Worm (Caenorhabditis elegans) whole organism, L3 larva: ENCODE results near the gene cyk-3.
A peak's percentile ranks its signal among the peaks of the same experiment; 100 is the strongest.

Experiments
- R02D3.7 ChIP-seq: fragments of 150-350 bp; optimal IDR thresholded peaks from 2 replicates; lab custom pipeline; 2014; ENCODE audit warnings: missing biosample characterization, missing genetic modification characterization
- aly-2 ChIP-seq: fragments of 150-350 bp; optimal IDR thresholded peaks from 2 replicates; lab custom pipeline; 2014; ENCODE audit warnings: missing biosample characterization, missing genetic modification characterization
- ama-1 ChIP-seq: fragments of 150-350 bp; optimal IDR thresholded peaks from 2 replicates; lab custom pipeline; 2018
- ceh-16 ChIP-seq: sonication (generic microtip); optimal IDR thresholded peaks from 2 replicates; lab custom pipeline; 2017; ENCODE audit warnings: missing biosample characterization, missing genetic modification characterization
- ceh-28 ChIP-seq: fragments of 150-350 bp; optimal IDR thresholded peaks from 2 replicates; lab custom pipeline; 2014; ENCODE audit warnings: missing biosample characterization, missing genetic modification reagents, missing genetic modification characterization
- ceh-82 ChIP-seq: fragments of 150-350 bp; optimal IDR thresholded peaks from 2 replicates; lab custom pipeline; 2014; ENCODE audit warnings: missing biosample characterization, missing genetic modification characterization
- ceh-9 ChIP-seq: sonication (generic microtip); optimal IDR thresholded peaks from 2 replicates; lab custom pipeline; 2018; ENCODE audit warnings: missing biosample characterization, missing genetic modification characterization
- daf-12 ChIP-seq: fragments of 150-350 bp; optimal IDR thresholded peaks from 2 replicates; lab custom pipeline; 2014; ENCODE audit warnings: missing biosample characterization, missing genetic modification reagents, missing genetic modification characterization
- egl-5 ChIP-seq: fragments of 150-350 bp; optimal IDR thresholded peaks from 2 replicates; lab custom pipeline; 2017; ENCODE audit warnings: missing biosample characterization, missing genetic modification reagents, missing genetic modification characterization, inconsistent platforms
- elt-1 ChIP-seq: fragments of 150-350 bp; optimal IDR thresholded peaks from 2 replicates; lab custom pipeline; 2014; ENCODE audit warnings: missing biosample characterization, missing genetic modification characterization
- elt-2 ChIP-seq: sonication (generic microtip); optimal IDR thresholded peaks from 2 replicates; lab custom pipeline; 2016; ENCODE audit warnings: missing genetic modification reagents, mild to moderate bottlenecking, missing genetic modification characterization, missing compliant biosample characterization
- elt-3 ChIP-seq, 3 experiments: fragments of 150-350 bp in 1 of 3; sonication (generic microtip) in 2 of 3; optimal IDR thresholded peaks; 2 replicates in 2 of 3; 4 replicates in 1 of 3; lab custom pipeline; 2014 to 2017; ENCODE audit warnings: missing biosample characterization in 3 of 3, missing genetic modification characterization in 3 of 3
- fkh-2 ChIP-seq: fragments of 150-350 bp; optimal IDR thresholded peaks from 2 replicates; lab custom pipeline; 2014; ENCODE audit warnings: missing biosample characterization, missing genetic modification reagents, missing genetic modification characterization
- fos-1 ChIP-seq: fragments of 150-350 bp; optimal IDR thresholded peaks from 2 replicates; lab custom pipeline; 2014; ENCODE audit warnings: missing biosample characterization, missing genetic modification characterization
- hmg-11 ChIP-seq: sonication (generic microtip); optimal IDR thresholded peaks from 2 replicates; lab custom pipeline; 2016; ENCODE audit warnings: missing genetic modification characterization, missing compliant biosample characterization
- lin-15B ChIP-seq: fragments of 150-350 bp; optimal IDR thresholded peaks from 2 replicates; lab custom pipeline; 2014; ENCODE audit warnings: missing biosample characterization, missing genetic modification characterization
- lin-39 ChIP-seq: fragments of 150-350 bp; optimal IDR thresholded peaks from 2 replicates; lab custom pipeline; 2018; ENCODE audit warnings: missing biosample characterization, missing genetic modification reagents, missing genetic modification characterization
- mdl-1 ChIP-seq: fragments of 150-350 bp; optimal IDR thresholded peaks from 2 replicates; lab custom pipeline; 2014; ENCODE audit warnings: missing biosample characterization, missing genetic modification characterization
- mml-1 ChIP-seq: fragments of 150-350 bp; sonication (generic microtip); optimal IDR thresholded peaks from 3 replicates; lab custom pipeline; 2014; ENCODE audit warnings: missing biosample characterization, missing genetic modification characterization
- nhr-12 ChIP-seq: fragments of 150-350 bp; optimal IDR thresholded peaks from 2 replicates; lab custom pipeline; 2014; ENCODE audit warnings: missing biosample characterization, missing genetic modification characterization
- nhr-23 ChIP-seq: fragments of 150-350 bp; optimal IDR thresholded peaks from 2 replicates; lab custom pipeline; 2014; ENCODE audit warnings: missing biosample characterization, missing genetic modification reagents, missing genetic modification characterization
- nhr-237 ChIP-seq: fragments of 150-350 bp; optimal IDR thresholded peaks from 2 replicates; lab custom pipeline; 2014; ENCODE audit warnings: missing biosample characterization, missing genetic modification characterization
- nhr-25 ChIP-seq: sonication (generic microtip); optimal IDR thresholded peaks from 2 replicates; lab custom pipeline; 2017; ENCODE audit warnings: missing biosample characterization, missing genetic modification characterization
- nhr-67 ChIP-seq: fragments of 150-350 bp; optimal IDR thresholded peaks from 2 replicates; lab custom pipeline; 2014; ENCODE audit warnings: missing biosample characterization, missing genetic modification characterization
- nhr-76 ChIP-seq: fragments of 150-350 bp; sonication (generic microtip); optimal IDR thresholded peaks from 5 replicates; lab custom pipeline; 2014; ENCODE audit warnings: missing biosample characterization, missing genetic modification characterization
- nhr-77 ChIP-seq: fragments of 150-350 bp; optimal IDR thresholded peaks from 2 replicates; lab custom pipeline; 2014; ENCODE audit warnings: missing biosample characterization, missing genetic modification characterization
- pha-4 ChIP-seq: fragments of 150-350 bp; optimal IDR thresholded peaks from 2 replicates; lab custom pipeline; 2014; ENCODE audit warnings: missing biosample characterization, missing genetic modification reagents, missing genetic modification characterization
- skn-1 ChIP-seq: fragments of 150-350 bp; optimal IDR thresholded peaks from 2 replicates; lab custom pipeline; 2014; ENCODE audit warnings: missing biosample characterization, missing genetic modification characterization
- snpc-4 ChIP-seq: fragments of 150-350 bp; optimal IDR thresholded peaks from 2 replicates; lab custom pipeline; 2014; ENCODE audit warnings: missing biosample characterization, missing genetic modification characterization
- tbx-2 ChIP-seq: sonication (generic microtip); optimal IDR thresholded peaks from 2 replicates; lab custom pipeline; 2016; ENCODE audit warnings: mild to moderate bottlenecking, missing genetic modification characterization, missing compliant biosample characterization
- unc-39 ChIP-seq: sonication (generic microtip); optimal IDR thresholded peaks from 4 replicates; lab custom pipeline; 2017; ENCODE audit warnings: missing biosample characterization, missing genetic modification characterization
- unc-62 ChIP-seq: fragments of 150-350 bp; sonication (generic microtip); optimal IDR thresholded peaks from 4 replicates; lab custom pipeline; 2014; ENCODE audit warnings: missing biosample characterization, missing genetic modification reagents, missing genetic modification characterization
- zag-1 ChIP-seq: fragments of 150-350 bp; optimal IDR thresholded peaks from 2 replicates; lab custom pipeline; 2014; ENCODE audit warnings: missing biosample characterization, missing genetic modification characterization
- ztf-4 ChIP-seq: fragments of 150-350 bp; optimal IDR thresholded peaks from 2 replicates; lab custom pipeline; 2014; ENCODE audit warnings: missing biosample characterization, missing genetic modification characterization

Gene cyk-3

ce11 chrIII:6019512-6020209, at the start of gene cyk-3, which contains the start of gene npp-10:
cyk-3 (plus strand) TSS chrIII:6020159.
npp-10 (minus strand) TSS chrIII:6019562.
- TF ChIP-seq mdl-1 (tag; lab: Kevin White, UChicago) (no peak), zag-1 (no peak), nhr-237 (tag; lab: Kevin White, UChicago) (no peak), nhr-23 (tag; lab: Kevin White, UChicago) (peak; percentile 35), fos-1 (tag; lab: Kevin White, UChicago) (no peak), elt-2 (tag; lab: Kevin White, UChicago) (no peak), hmg-11 (no peak), pha-4 (tag; lab: Kevin White, UChicago) (no peak), nhr-12 (no peak), lin-39 (peak; percentile 32), nhr-77 (no peak), unc-39 (tag; lab: Kevin White, UChicago) (no peak), R02D3.7 (tag; lab: Kevin White, UChicago) (no peak), lin-15B (tag; lab: Kevin White, UChicago) (peak; percentile 69), nhr-76 (no peak), mml-1 (tag; lab: Kevin White, UChicago) (no peak), ztf-4 (tag; lab: Kevin White, UChicago) (no peak), egl-5 (tag; lab: Kevin White, UChicago) (peak; percentile 2)

ce11 chrIII:5975005-5975730, 44.8 kb upstream of the cyk-3 start, which contains the start of gene mlp-1:
mlp-1 (minus strand) TSS chrIII:5975055.
- TF ChIP-seq nhr-12, result no peak
- TF ChIP-seq mml-1 (tag; lab: Kevin White, UChicago), result no peak
- no peak for TF ChIP-seq ama-1
- no peak for TF ChIP-seq aly-2 (tag; lab: Kevin White, UChicago)
- TF ChIP-seq ceh-16 (tag; lab: Kevin White, UChicago), result no peak
- TF ChIP-seq tbx-2 (tag; lab: Kevin White, UChicago), result no peak
- TF ChIP-seq mdl-1 (tag; lab: Kevin White, UChicago), result no peak
- TF ChIP-seq snpc-4 (tag; lab: Kevin White, UChicago), result no peak
- TF ChIP-seq unc-39 (tag; lab: Kevin White, UChicago), result no peak
- TF ChIP-seq elt-3 (tag; optimal IDR thresholded peaks at IDR 0.05; lab: Kevin White, UChicago), result no peak
- no peak for TF ChIP-seq fkh-2 (tag; lab: Kevin White, UChicago)
- no peak for TF ChIP-seq lin-39
- no peak for TF ChIP-seq nhr-76
- TF ChIP-seq fos-1 (tag; lab: Kevin White, UChicago), result no peak

- TF ChIP-seq zag-1 (no peak), nhr-25 (tag; lab: Kevin White, UChicago) (no peak), elt-2 (tag; lab: Kevin White, UChicago) (no peak), ceh-82 (tag; lab: Kevin White, UChicago) (no peak), elt-1 (tag; lab: Kevin White, UChicago) (no peak), skn-1 (tag; lab: Kevin White, UChicago) (no peak), nhr-77 (no peak), nhr-237 (tag; lab: Kevin White, UChicago) (no peak), unc-62 (GFP tag; lab: Kevin White, UChicago) (no peak), tbx-2 (tag; lab: Kevin White, UChicago) (no peak), ceh-28 (tag; lab: Kevin White, UChicago) (no peak), daf-12 (tag; lab: Kevin White, UChicago) (no peak), mml-1 (tag; lab: Kevin White, UChicago) (no peak), ceh-9 (tag; lab: Kevin White, UChicago) (no peak), nhr-67 (tag; lab: Kevin White, UChicago) (no peak), pha-4 (tag; lab: Kevin White, UChicago) (no peak), R02D3.7 (tag; lab: Kevin White, UChicago) (no peak), aly-2 (tag; lab: Kevin White, UChicago) (no peak)
These were observed 43.9 kb upstream of the cyk-3 start for ce11 chrIII:5976021-5976420.
